Worm (Caenorhabditis elegans): ENCODE data around the gene C04E6.8.
A peak's percentile ranks its signal among the peaks of the same experiment; 100 is the strongest.

DNA sequence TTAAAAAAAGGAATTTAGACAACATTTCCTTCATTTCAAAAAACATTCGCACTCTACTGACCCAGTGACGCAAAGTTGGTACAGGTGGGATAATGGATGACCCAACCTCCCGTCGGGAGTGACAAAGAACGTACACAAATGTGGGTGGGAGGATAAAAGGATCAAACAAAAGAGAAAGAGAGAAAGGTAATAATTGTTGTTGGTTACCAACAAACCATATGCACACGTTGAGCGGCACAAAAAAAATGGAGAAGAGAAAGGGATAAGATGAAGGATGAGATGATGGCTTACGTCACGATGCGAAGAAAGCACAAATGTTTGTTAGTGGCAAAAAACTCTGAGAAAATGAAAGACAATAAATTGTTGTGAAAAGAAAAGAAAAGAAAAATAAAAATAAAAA, 32.0 kb downstream of the C04E6.8 start:
- no peak for TF ChIP-seq snpc-4 (tag; optimal IDR thresholded peaks at IDR 0.05)
- TF ChIP-seq nhr-84 (tag; optimal IDR thresholded peaks at IDR 0.05) = no peak
- TF ChIP-seq fkh-10 (GFP tag; optimal IDR thresholded peaks at IDR 0.05) = no peak
- TF ChIP-seq blmp-1 (tag; optimal IDR thresholded peaks at IDR 0.05) = peak; percentile 48
- TF ChIP-seq ztf-11 (tag; optimal IDR thresholded peaks at IDR 0.05) = no peak
- no peak for TF ChIP-seq unc-62 (GFP tag; optimal IDR thresholded peaks at IDR 0.05)
